Fruit fly (Drosophila melanogaster) Kc167 (cell line): ENCODE measurements around the gene D1.

Experiments used
- Sin3A ChIP-seq: fragments of >200 bp; optimal IDR thresholded peaks from 2 replicates; lab custom pipeline; 2018; ENCODE audit warnings: missing external identifiers
- h ChIP-seq: fragments of >200 bp; optimal IDR thresholded peaks from 3 replicates; lab custom pipeline; 2018; ENCODE audit warnings: missing external identifiers
- insv ChIP-seq: fragments of >200 bp; optimal IDR thresholded peaks from 3 replicates; lab custom pipeline; 2018; ENCODE audit warnings: missing external identifiers
- psq ChIP-seq: fragments of >200 bp; optimal IDR thresholded peaks from 2 replicates; lab custom pipeline; 2017; ENCODE audit warnings: missing external identifiers
- ttk ChIP-seq: sonication (Bioruptor generic); optimal IDR thresholded peaks from 2 replicates; lab custom pipeline; 2017; ENCODE audit warnings: missing external identifiers

DNA sequence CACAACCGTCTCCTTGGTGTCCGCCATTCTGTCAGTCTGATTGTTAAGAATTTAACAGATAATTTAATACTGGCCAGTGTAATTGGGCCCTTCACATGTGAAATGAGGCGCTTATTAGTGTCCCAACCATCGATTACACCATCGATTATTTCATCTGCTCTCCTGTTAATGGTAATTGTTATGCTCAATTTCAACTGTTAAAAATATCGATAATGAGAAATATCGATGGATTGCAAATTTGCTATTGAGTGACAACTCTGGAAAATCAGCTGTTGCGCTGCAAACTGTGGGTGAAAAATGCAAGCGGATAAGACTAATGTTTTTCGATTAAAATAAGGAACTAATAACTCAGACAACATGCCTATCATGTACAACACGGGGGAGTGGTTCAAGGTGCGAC is 26.3 kb upstream of the D1 start, which contains the start of the genes TrpRS and Vps16A:
- TF ChIP-seq psq (lab: Kevin White, UChicago) = no peak
- TF ChIP-seq Sin3A (lab: Kevin White, UChicago) = no peak
- no peak for TF ChIP-seq ttk (lab: Kevin White, UChicago)
- no peak for TF ChIP-seq insv (lab: Kevin White, UChicago)
- TF ChIP-seq h (lab: Kevin White, UChicago) = no peak
